Worm (Caenorhabditis elegans) whole organism, L4 larva: ENCODE results near the gene Y55F3C.17.
A peak's percentile ranks its signal among the peaks of the same experiment; 100 is the strongest.

ENCODE experiments used
- D1046.2 ChIP-seq: fragments of 200-800 bp; sonication (Bioruptor generic); IDR thresholded peaks from 2 replicates; pipeline ENCODE4 v1.3.6; 2022; ENCODE audit warnings: missing genetic modification characterization, missing compliant biosample characterization
- F10B5.3 ChIP-seq: sonication (generic microtip); optimal IDR thresholded peaks from 2 replicates; lab custom pipeline; 2016; ENCODE audit warnings: mild to moderate bottlenecking, missing genetic modification characterization, missing compliant biosample characterization
- F37D6.2 ChIP-seq: sonication (generic microtip); optimal IDR thresholded peaks from 2 replicates; lab custom pipeline; 2016; ENCODE audit warnings: mild to moderate bottlenecking, missing genetic modification characterization, missing compliant biosample characterization
- F49E8.2 ChIP-seq: sonication (generic microtip); optimal IDR thresholded peaks from 2 replicates; lab custom pipeline; 2016; ENCODE audit warnings: missing compliant biosample characterization, mild to moderate bottlenecking, missing genetic modification characterization, borderline replicate concordance
- R02D3.7 ChIP-seq: fragments of 150-350 bp; sonication (generic microtip); optimal IDR thresholded peaks from 3 replicates; lab custom pipeline; 2014; ENCODE audit warnings: missing biosample characterization, missing genetic modification characterization
- T20F7.1 ChIP-seq: fragments of 200-800 bp; sonication (Bioruptor generic); optimal IDR thresholded peaks from 2 replicates; lab custom pipeline; 2018; ENCODE audit warnings: mild to moderate bottlenecking, missing genetic modification characterization, missing compliant biosample characterization
- T26A8.4 ChIP-seq: fragments of 200-800 bp; sonication (Bioruptor generic); IDR thresholded peaks from 2 replicates; pipeline ENCODE4 v1.3.6; 2022; ENCODE audit warnings: missing genetic modification characterization, missing compliant biosample characterization
- Y105C5A.15 ChIP-seq: fragments of 200-800 bp; sonication (Bioruptor generic); IDR thresholded peaks from 2 replicates; pipeline ENCODE4 v1.3.6; 2022; ENCODE audit warnings: missing genetic modification characterization, missing compliant biosample characterization
- Y75B8A.6 ChIP-seq: fragments of 200-800 bp; sonication (Bioruptor generic); IDR thresholded peaks from 2 replicates; pipeline ENCODE4 v1.3.6; 2022; ENCODE audit warnings: missing genetic modification reagents, missing genetic modification characterization, missing compliant biosample characterization
- aha-1 ChIP-seq: fragments of 150-350 bp; peaks from one replicate; lab custom pipeline; 2014; ENCODE audit warnings: missing biosample characterization, missing genetic modification characterization
- aly-2 ChIP-seq: sonication (generic microtip); optimal IDR thresholded peaks from 2 replicates; lab custom pipeline; 2018; ENCODE audit warnings: missing biosample characterization, missing genetic modification characterization
- attf-4 ChIP-seq: sonication (generic microtip); optimal IDR thresholded peaks from 3 replicates; lab custom pipeline; 2017; ENCODE audit warnings: missing biosample characterization, missing genetic modification characterization
- ceh-32 ChIP-seq: sonication (generic microtip); optimal IDR thresholded peaks from 2 replicates; lab custom pipeline; 2016; ENCODE audit warnings: mild to moderate bottlenecking, missing genetic modification characterization, missing compliant biosample characterization; ENCODE audit not compliant: poor library complexity
- ceh-62 ChIP-seq: sonication (generic microtip); optimal IDR thresholded peaks from 2 replicates; lab custom pipeline; 2017; ENCODE audit warnings: missing biosample characterization, missing genetic modification characterization
- cey-2 ChIP-seq: sonication (generic microtip); optimal IDR thresholded peaks from 3 replicates; lab custom pipeline; 2017; ENCODE audit warnings: missing genetic modification characterization, mild to moderate bottlenecking, missing compliant biosample characterization, antibody characterized with exemption, borderline replicate concordance; ENCODE audit not compliant: insufficient read depth
- ctbp-1 ChIP-seq: fragments of 200-800 bp; sonication (Bioruptor generic); IDR thresholded peaks from 2 replicates; pipeline ENCODE4 v1.3.6; 2022; ENCODE audit warnings: missing genetic modification reagents, missing genetic modification characterization, missing compliant biosample characterization
- daf-16 ChIP-seq, 3 experiments: sonication (generic microtip); optimal IDR thresholded peaks; 2 replicates each; lab custom pipeline; 2016 to 2017; ENCODE audit warnings: missing genetic modification characterization in 3 of 3, missing genetic modification reagents in 3 of 3, mild to moderate bottlenecking in 2 of 3, missing compliant biosample characterization in 2 of 3, missing biosample characterization in 1 of 3, moderate library complexity in 1 of 3
- daf-19 ChIP-seq: fragments of 200-800 bp; sonication (Bioruptor generic); conservative IDR thresholded peaks from 2 replicates; pipeline ENCODE4 v1.3.6; 2022; ENCODE audit warnings: missing genetic modification characterization, missing compliant biosample characterization
- dmd-8 ChIP-seq: fragments of 200-800 bp; sonication (Bioruptor generic); IDR thresholded peaks from 2 replicates; pipeline ENCODE4 v1.3.6; 2022; ENCODE audit warnings: missing genetic modification characterization, missing compliant biosample characterization
- egl-27 ChIP-seq: sonication (generic microtip); optimal IDR thresholded peaks from 3 replicates; lab custom pipeline; 2017; ENCODE audit warnings: missing biosample characterization, missing genetic modification reagents, missing genetic modification characterization
- egl-43 ChIP-seq: fragments of 200-800 bp; sonication (Bioruptor generic); IDR thresholded peaks from 2 replicates; pipeline ENCODE4 v1.3.6; 2022; ENCODE audit warnings: missing genetic modification reagents, missing genetic modification characterization, missing compliant biosample characterization
- hlh-30 ChIP-seq: sonication (generic microtip); optimal IDR thresholded peaks from 2 replicates; lab custom pipeline; 2017; ENCODE audit warnings: antibody characterized with exemption, mild to moderate bottlenecking, missing genetic modification characterization, missing compliant biosample characterization; ENCODE audit not compliant: insufficient read depth
- lin-38 ChIP-seq: fragments of 200-800 bp; sonication (Bioruptor generic); IDR thresholded peaks from 2 replicates; pipeline ENCODE4 v1.3.6; 2022; ENCODE audit warnings: missing genetic modification reagents, missing genetic modification characterization, missing compliant biosample characterization
- lin-39 ChIP-seq: fragments of 150-350 bp; optimal IDR thresholded peaks from 2 replicates; lab custom pipeline; 2014; ENCODE audit warnings: missing biosample characterization, missing genetic modification reagents, missing genetic modification characterization
- madf-9 ChIP-seq: fragments of 200-800 bp; sonication (Bioruptor generic); conservative IDR thresholded peaks from 2 replicates; pipeline ENCODE4 v1.3.6; 2022; ENCODE audit warnings: missing genetic modification reagents, missing genetic modification characterization, missing compliant biosample characterization
- mes-2 ChIP-seq: sonication (generic microtip); optimal IDR thresholded peaks from 2 replicates; lab custom pipeline; 2016; ENCODE audit warnings: missing genotype, mild to moderate bottlenecking, missing genetic modification characterization, missing compliant biosample characterization; ENCODE audit not compliant: poor library complexity, severe bottlenecking
- nhr-111 ChIP-seq: fragments of 200-800 bp; sonication (Bioruptor generic); optimal IDR thresholded peaks from 2 replicates; lab custom pipeline; 2018; ENCODE audit warnings: mild to moderate bottlenecking, missing genetic modification characterization, missing compliant biosample characterization
- nhr-25 ChIP-seq: sonication (generic microtip); optimal IDR thresholded peaks from 2 replicates; lab custom pipeline; 2017; ENCODE audit warnings: missing genetic modification characterization, mild to moderate bottlenecking, missing compliant biosample characterization, antibody characterized with exemption, moderate library complexity, borderline replicate concordance; ENCODE audit not compliant: insufficient read depth
- nhr-42 ChIP-seq: fragments of 200-800 bp; sonication (Bioruptor generic); IDR thresholded peaks from 2 replicates; pipeline ENCODE4 v1.3.6; 2022; ENCODE audit warnings: missing genetic modification characterization, missing compliant biosample characterization
- nhr-6 ChIP-seq: fragments of 150-350 bp; optimal IDR thresholded peaks from 2 replicates; lab custom pipeline; 2014; ENCODE audit warnings: missing biosample characterization, missing genetic modification characterization
- rbr-2 ChIP-seq: sonication (generic microtip); optimal IDR thresholded peaks from 2 replicates; lab custom pipeline; 2016; ENCODE audit warnings: missing genotype, missing genetic modification characterization, missing compliant biosample characterization
- saeg-2 ChIP-seq: fragments of 200-800 bp; sonication (Bioruptor generic); IDR thresholded peaks from 2 replicates; pipeline ENCODE4 v1.3.6; 2022; ENCODE audit warnings: missing genetic modification reagents, missing genetic modification characterization, missing compliant biosample characterization
- sdz-12 ChIP-seq: fragments of 200-800 bp; sonication (Bioruptor generic); optimal IDR thresholded peaks from 2 replicates; lab custom pipeline; 2018; ENCODE audit warnings: mild to moderate bottlenecking, missing genetic modification characterization, missing compliant biosample characterization
- set-16 ChIP-seq: fragments of 200-800 bp; sonication (Bioruptor generic); IDR thresholded peaks from 2 replicates; pipeline ENCODE4 v1.3.6; 2022; ENCODE audit warnings: missing genetic modification reagents, missing genetic modification characterization, missing compliant biosample characterization
- spr-1 ChIP-seq: sonication (generic microtip); optimal IDR thresholded peaks from 2 replicates; lab custom pipeline; 2016; ENCODE audit warnings: mild to moderate bottlenecking, missing genetic modification characterization, missing compliant biosample characterization
- tag-97 ChIP-seq: fragments of 200-800 bp; sonication (Bioruptor generic); IDR thresholded peaks from 2 replicates; pipeline ENCODE4 v1.3.6; 2022; ENCODE audit warnings: missing genetic modification characterization, missing compliant biosample characterization
- tra-1 ChIP-seq: fragments of 200-800 bp; sonication (Bioruptor generic); IDR thresholded peaks from 2 replicates; pipeline ENCODE4 v1.3.6; 2022; ENCODE audit warnings: missing genetic modification reagents, missing genetic modification characterization, missing compliant biosample characterization
- unc-130 ChIP-seq: sonication (generic microtip); optimal IDR thresholded peaks from 2 replicates; lab custom pipeline; 2016; ENCODE audit warnings: missing genetic modification reagents, missing genetic modification characterization, missing compliant biosample characterization
- unc-39 ChIP-seq: sonication (generic microtip); optimal IDR thresholded peaks from 2 replicates; lab custom pipeline; 2017; ENCODE audit warnings: missing biosample characterization, missing genetic modification characterization
- zfp-2 ChIP-seq: sonication (generic microtip); optimal IDR thresholded peaks from 2 replicates; lab custom pipeline; 2016; ENCODE audit warnings: mild to moderate bottlenecking, missing genetic modification characterization, missing compliant biosample characterization
- zfp-3 ChIP-seq: fragments of 200-800 bp; sonication (Bioruptor generic); conservative IDR thresholded peaks from 2 replicates; pipeline ENCODE4 v1.3.6; 2022; ENCODE audit warnings: missing genetic modification reagents, missing genetic modification characterization, missing compliant biosample characterization
- zip-2 ChIP-seq: fragments of 150-350 bp; optimal IDR thresholded peaks from 2 replicates; lab custom pipeline; 2014; ENCODE audit warnings: missing biosample characterization, missing genetic modification characterization
- ztf-11 ChIP-seq: fragments of 150-350 bp; optimal IDR thresholded peaks from 2 replicates; lab custom pipeline; 2014; ENCODE audit warnings: missing biosample characterization, missing genetic modification characterization

Y55F3C.17 gene

ce11 chrIV:730937-731336, 32.7 kb upstream of the Y55F3C.17 start, which contains the start of gene srt-24:
srt-24 (minus strand) TSS chrIV:731037.
- TF ChIP-seq saeg-2 (no peak), aha-1 (tag; lab: Kevin White, UChicago) (peak; percentile 45)

ce11 chrIV:728095-728494, 29.9 kb upstream of the Y55F3C.17 start, which contains the start of gene Y55F3C.9:
Y55F3C.9 (minus strand) TSS chrIV:728195.
- TF ChIP-seq dmd-8 (no peak), R02D3.7 (no peak), ceh-62 (no peak), Y75B8A.6 (GFP tag; lab: Robert Waterston, UW) (no peak), egl-27 (no peak), nhr-6 (no peak), daf-16 (GFP tag; optimal IDR thresholded peaks at IDR 0.05; lab: Kevin White, UChicago) (no peak), daf-16 (tag; optimal IDR thresholded peaks at IDR 0.05; lab: Kevin White, UChicago) (no peak), F49E8.2 (tag; lab: Kevin White, UChicago) (no peak), F10B5.3 (tag; lab: Kevin White, UChicago) (no peak), zip-2 (tag; lab: Kevin White, UChicago) (no peak), spr-1 (tag; lab: Kevin White, UChicago) (no peak), rbr-2 (no peak), sdz-12 (GFP tag; lab: Kevin White, UChicago) (no peak), F37D6.2 (no peak), egl-43 (no peak)

ce11 chrIV:719351-719750, 21.1 kb upstream of the Y55F3C.17 start, which contains the start of gene Y55F3C.10:
Y55F3C.10 (minus strand) TSS chrIV:719451.
- TF ChIP-seq set-16 (GFP tag; lab: Robert Waterston, UW) = no peak
- no peak for TF ChIP-seq tra-1 (GFP tag; lab: Robert Waterston, UW)
- TF ChIP-seq daf-19 (GFP tag; lab: Robert Waterston, UW) = no peak
- TF ChIP-seq ceh-62 = no peak
- no peak for TF ChIP-seq F37D6.2
- TF ChIP-seq T26A8.4 (GFP tag; lab: Robert Waterston, UW) = no peak
- no peak for TF ChIP-seq nhr-42 (GFP tag; lab: Robert Waterston, UW)
- TF ChIP-seq aly-2 (tag; lab: Kevin White, UChicago) = no peak
- TF ChIP-seq mes-2 = no peak
- TF ChIP-seq R02D3.7 = no peak
- TF ChIP-seq Y105C5A.15 = no peak
- no peak for TF ChIP-seq cey-2
- TF ChIP-seq egl-27 = no peak
- TF ChIP-seq attf-4 = no peak
- TF ChIP-seq nhr-111 = no peak

ce11 chrIV:716323-716722, 18.1 kb upstream of the Y55F3C.17 start, which contains the start of gene clec-164:
clec-164 (plus strand) TSS chrIV:716623.
- TF ChIP-seq unc-39 (tag; lab: Kevin White, UChicago) = no peak
- TF ChIP-seq madf-9 (GFP tag; lab: Robert Waterston, UW) = no peak
- no peak for TF ChIP-seq unc-130
- TF ChIP-seq daf-19 (GFP tag; lab: Robert Waterston, UW) = no peak
- no peak for TF ChIP-seq ceh-32 (tag; lab: Kevin White, UChicago)
- no peak for TF ChIP-seq egl-43
- TF ChIP-seq nhr-25 (tag; lab: Kevin White, UChicago) = no peak
- no peak for TF ChIP-seq lin-38 (GFP tag; lab: Robert Waterston, UW)
- TF ChIP-seq D1046.2 (GFP tag; lab: Robert Waterston, UW) = no peak
- no peak for TF ChIP-seq zfp-2 (tag; lab: Kevin White, UChicago)
- no peak for TF ChIP-seq T20F7.1 (GFP tag; lab: Kevin White, UChicago)
- TF ChIP-seq zfp-3 (GFP tag; lab: Robert Waterston, UW) = no peak
- no peak for TF ChIP-seq ztf-11 (tag; lab: Kevin White, UChicago)
- TF ChIP-seq ctbp-1 (GFP tag; lab: Robert Waterston, UW) = no peak
- TF ChIP-seq tag-97 = no peak
- no peak for TF ChIP-seq tra-1 (GFP tag; lab: Robert Waterston, UW)
- TF ChIP-seq hlh-30 (tag; lab: Kevin White, UChicago) = no peak
- TF ChIP-seq mes-2 = no peak
- no peak for TF ChIP-seq zip-2 (tag; lab: Kevin White, UChicago)
- no peak for TF ChIP-seq lin-39 (tag; lab: Kevin White, UChicago)
